Worm (Caenorhabditis elegans): ENCODE measurements around the gene W09G12.6.

The W09G12.6 gene

ce11 chrIV:1256723-1257122 lies 25.0 kb downstream of the W09G12.6 start, which contains the start of gene clec-168:
clec-168 (plus strand) TSS chrIV:1256969.
- no peak for TF ChIP-seq dao-5 (tag; optimal IDR thresholded peaks at IDR 0.05)
- TF ChIP-seq W03F9.2 (tag; optimal IDR thresholded peaks at IDR 0.05): no peak
- no peak for TF ChIP-seq him-1 (tag; optimal IDR thresholded peaks at IDR 0.05)

DNA sequence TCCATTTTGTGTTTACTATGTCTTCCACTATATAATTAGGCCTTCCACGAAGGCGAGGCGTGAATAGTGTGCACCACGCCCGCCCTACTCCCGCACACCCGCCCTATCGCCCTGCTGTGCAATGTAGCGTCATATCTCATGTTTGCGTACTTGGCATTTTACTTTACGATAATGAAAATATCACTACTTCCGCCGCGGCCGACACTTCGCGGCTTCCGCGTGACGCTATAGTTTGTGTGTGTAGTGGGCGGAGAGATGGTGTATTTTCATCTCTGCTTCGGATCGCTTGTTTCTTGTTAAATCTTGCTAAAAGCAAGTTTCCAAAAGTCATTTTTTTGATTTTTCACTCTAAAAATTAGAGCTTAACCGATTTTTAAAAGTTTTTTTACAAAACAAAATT lies 28.8 kb downstream of the W09G12.6 start:
- TF ChIP-seq dao-5 (tag; optimal IDR thresholded peaks at IDR 0.05) (no peak), him-1 (tag; optimal IDR thresholded peaks at IDR 0.05) (no peak), W03F9.2 (tag; optimal IDR thresholded peaks at IDR 0.05) (no peak)

- TF ChIP-seq W03F9.2 (tag; optimal IDR thresholded peaks at IDR 0.05): no peak
Observed at ce11 chrIV:1261024-1261423, 29.3 kb downstream of the W09G12.6 start, which contains the start of gene clec-169. clec-169 (plus strand) TSS chrIV:1261324.

- TF ChIP-seq dao-5 (tag; optimal IDR thresholded peaks at IDR 0.05): no peak
- TF ChIP-seq him-1 (tag; optimal IDR thresholded peaks at IDR 0.05): no peak
- TF ChIP-seq W03F9.2 (tag; optimal IDR thresholded peaks at IDR 0.05): no peak
Observed at ce11 chrIV:1261930-1262329, 30.2 kb downstream of the W09G12.6 start.

DNA sequence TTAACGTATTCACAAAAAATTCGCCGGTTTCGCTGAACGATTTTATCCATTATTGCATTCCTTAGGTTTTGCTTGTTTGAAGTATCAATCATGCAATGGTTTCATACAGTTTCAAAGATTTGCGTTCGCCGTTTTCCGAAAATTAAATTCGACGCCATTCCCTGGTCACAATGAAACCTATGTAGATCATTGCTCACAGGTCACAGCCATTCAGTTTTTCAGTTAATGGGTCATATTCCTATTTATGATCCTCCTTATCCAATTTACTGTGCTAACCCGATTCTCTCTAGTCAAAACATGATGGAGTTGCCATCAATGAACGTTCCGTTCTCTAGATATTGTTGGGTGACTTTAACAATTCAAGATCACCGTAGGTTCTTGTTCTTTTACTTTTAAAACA lies 33.2 kb downstream of the W09G12.6 start, which contains the start of gene F38A1.13:
F38A1.13 (plus strand) TSS at position 301 of the 400 bp plus-strand sequence.
- TF ChIP-seq dao-5 (tag; optimal IDR thresholded peaks at IDR 0.05) (no peak), W03F9.2 (tag; optimal IDR thresholded peaks at IDR 0.05) (no peak), him-1 (tag; optimal IDR thresholded peaks at IDR 0.05) (no peak)

- TF ChIP-seq W03F9.2 (tag; optimal IDR thresholded peaks at IDR 0.05): no peak
- no peak for TF ChIP-seq him-1 (tag; optimal IDR thresholded peaks at IDR 0.05)
- TF ChIP-seq dao-5 (tag; optimal IDR thresholded peaks at IDR 0.05): no peak
Observed at ce11 chrIV:1266138-1266537, 34.4 kb downstream of the W09G12.6 start.

DNA sequence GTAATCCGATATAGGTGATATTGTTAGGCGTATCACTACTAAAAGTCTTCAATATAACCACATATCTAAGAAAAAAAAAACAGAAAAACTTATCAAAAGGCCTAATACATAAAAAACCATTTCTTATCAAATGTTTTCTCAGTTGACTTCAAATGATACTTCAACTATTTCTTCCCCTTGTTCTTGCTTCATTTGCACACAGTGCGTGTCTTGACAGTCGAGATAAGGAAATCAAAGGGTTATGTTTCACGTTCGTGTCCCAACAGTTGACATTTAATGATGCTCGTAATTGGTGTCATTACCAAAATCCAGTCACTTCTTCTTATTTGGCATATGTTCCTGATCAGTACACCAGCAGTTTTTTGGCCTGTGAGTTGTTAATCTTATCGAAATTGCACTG lies 35.0 kb downstream of the W09G12.6 start, which contains the start of gene clec-170:
clec-170 (plus strand) TSS at position 143 of the 400 bp plus-strand sequence.
- no peak for TF ChIP-seq him-1 (tag; optimal IDR thresholded peaks at IDR 0.05)
- no peak for TF ChIP-seq dao-5 (tag; optimal IDR thresholded peaks at IDR 0.05)
- TF ChIP-seq W03F9.2 (tag; optimal IDR thresholded peaks at IDR 0.05): no peak

ce11 chrIV:1274583-1274982 lies 42.9 kb downstream of the W09G12.6 start, which contains the start of gene C09E9.1:
C09E9.1 (plus strand) TSS chrIV:1274868.
- TF ChIP-seq W03F9.2 (tag; optimal IDR thresholded peaks at IDR 0.05): peak; percentile 32
- TF ChIP-seq him-1 (tag; optimal IDR thresholded peaks at IDR 0.05): no peak
- no peak for TF ChIP-seq dao-5 (tag; optimal IDR thresholded peaks at IDR 0.05)

- TF ChIP-seq dao-5 (tag; optimal IDR thresholded peaks at IDR 0.05) (no peak), W03F9.2 (tag; optimal IDR thresholded peaks at IDR 0.05) (no peak), him-1 (tag; optimal IDR thresholded peaks at IDR 0.05) (no peak)
Observed at ce11 chrIV:1275910-1276309, 44.2 kb downstream of the W09G12.6 start.

ce11 chrIV:1277067-1277466 lies 45.4 kb downstream of the W09G12.6 start:
- TF ChIP-seq him-1 (tag; optimal IDR thresholded peaks at IDR 0.05): no peak
- TF ChIP-seq dao-5 (tag; optimal IDR thresholded peaks at IDR 0.05): no peak
- TF ChIP-seq W03F9.2 (tag; optimal IDR thresholded peaks at IDR 0.05): no peak

- TF ChIP-seq dao-5 (tag; optimal IDR thresholded peaks at IDR 0.05) (no peak), W03F9.2 (tag; optimal IDR thresholded peaks at IDR 0.05) (no peak), him-1 (tag; optimal IDR thresholded peaks at IDR 0.05) (no peak)
Observed at ce11 chrIV:1278945-1279344, 47.3 kb downstream of the W09G12.6 start.
